Worm (Caenorhabditis elegans): ENCODE data around the gene Y81G3A.2.

DNA sequence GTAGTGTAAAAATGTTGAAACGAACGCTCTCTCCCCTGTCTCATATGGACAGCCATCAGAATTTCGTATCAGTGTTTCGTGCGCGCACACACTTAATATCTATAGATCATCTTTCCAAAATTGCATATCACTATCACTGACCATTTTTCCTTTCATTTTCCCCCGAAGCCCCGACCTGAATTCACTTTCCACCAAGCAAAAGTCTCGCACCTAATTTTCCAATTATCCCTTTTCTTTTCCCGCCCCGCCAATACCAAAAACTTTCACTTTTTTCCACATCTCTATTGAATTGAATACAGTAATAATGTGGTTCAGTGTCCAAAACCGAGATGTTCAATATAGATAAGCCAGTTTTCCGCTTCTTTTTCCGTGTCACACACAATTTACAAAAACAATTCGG is 27.3 kb upstream of the Y81G3A.2 start:
- TF ChIP-seq him-1 (tag; optimal IDR thresholded peaks at IDR 0.05) (no peak), W03F9.2 (tag; optimal IDR thresholded peaks at IDR 0.05) (no peak)

Measured in whole organism, L4/young adult.